Worm (Caenorhabditis elegans) whole organism, late embryonic: ENCODE measurements around the gene F58B4.7.

Experiments
- T23F11.4 ChIP-seq: fragments of 200-800 bp; sonication (Bioruptor generic); optimal IDR thresholded peaks from 2 replicates; lab custom pipeline; 2018; ENCODE audit warnings: mild to moderate bottlenecking, missing genetic modification characterization, missing compliant biosample characterization
- nhr-11 ChIP-seq: fragments of 150-350 bp; optimal IDR thresholded peaks from 2 replicates; lab custom pipeline; 2014; ENCODE audit warnings: missing biosample characterization, missing genetic modification characterization
- odd-2 ChIP-seq: sonication (generic microtip); optimal IDR thresholded peaks from 2 replicates; lab custom pipeline; 2017; ENCODE audit warnings: antibody characterized with exemption, mild to moderate bottlenecking, missing genetic modification characterization, missing compliant biosample characterization

DNA sequence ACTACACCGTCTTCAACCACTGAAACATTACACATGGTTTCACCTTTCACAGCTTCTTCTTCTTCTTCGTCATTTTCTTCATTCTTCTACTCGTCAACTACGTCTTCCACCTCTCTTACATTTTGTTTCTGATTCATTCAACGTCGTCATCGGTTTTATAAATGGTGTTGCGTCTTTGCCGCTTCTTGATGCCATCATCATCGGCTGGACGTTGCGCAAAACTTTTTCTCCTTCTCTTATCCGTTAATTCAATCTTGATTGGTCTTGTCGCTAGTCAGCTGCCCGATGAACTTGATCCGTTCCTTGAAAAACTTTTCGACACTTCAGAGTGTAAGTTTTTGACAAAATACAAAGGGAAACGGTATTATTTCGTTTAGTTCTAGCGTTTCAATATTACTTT lies 24.5 kb downstream of the F58B4.7 start:
- TF ChIP-seq nhr-11 (tag; lab: Kevin White, UChicago): no peak
- TF ChIP-seq odd-2 (tag; lab: Kevin White, UChicago): no peak
- no peak for TF ChIP-seq T23F11.4 (GFP tag; lab: Kevin White, UChicago)
